Worm (Caenorhabditis elegans) whole organism, late embryonic: ENCODE data around the gene hpo-28.

Experiments
- ama-1 ChIP-seq: fragments of 150-350 bp; optimal IDR thresholded peaks from 2 replicates; lab custom pipeline; 2014
- ceh-14 ChIP-seq: sonication (generic microtip); optimal IDR thresholded peaks from 2 replicates; lab custom pipeline; 2016; ENCODE audit warnings: missing genotype, missing genetic modification characterization, missing compliant biosample characterization

ce11 chrIII:5709224-5709623 lies at the start of gene hpo-28:
- TF ChIP-seq ama-1 (lab: Kevin White, UChicago) (no peak), ceh-14 (tag; lab: Kevin White, UChicago) (no peak)
